Worm (Caenorhabditis elegans): ENCODE data around the gene Y39B6A.34.

ce11 chrV:18993017-18993416, 7.8 kb upstream of the Y39B6A.34 start:
- TF ChIP-seq pqm-1 (tag; optimal IDR thresholded peaks at IDR 0.05) (no peak), nhr-77 (tag; optimal IDR thresholded peaks at IDR 0.05) (no peak), fkh-2 (tag; optimal IDR thresholded peaks at IDR 0.05) (no peak), nhr-11 (tag; optimal IDR thresholded peaks at IDR 0.05) (no peak), nfya-1 (tag; optimal IDR thresholded peaks at IDR 0.05; ENCODE audit: insufficient read depth) (no peak), ceh-9 (tag; optimal IDR thresholded peaks at IDR 0.05) (no peak), elt-1 (tag; optimal IDR thresholded peaks at IDR 0.05) (no peak)
